Worm (Caenorhabditis elegans) whole organism, late embryonic: ENCODE results near the gene pbo-6.

Experiments used
- C08G9.2 ChIP-seq: sonication (generic microtip); optimal IDR thresholded peaks from 2 replicates; lab custom pipeline; 2016; ENCODE audit warnings: mild to moderate bottlenecking, missing genetic modification characterization, moderate library complexity, missing compliant biosample characterization
- ama-1 ChIP-seq: fragments of 150-350 bp; optimal IDR thresholded peaks from 2 replicates; lab custom pipeline; 2014
- ceh-9 ChIP-seq: sonication (generic microtip); optimal IDR thresholded peaks from 2 replicates; lab custom pipeline; 2016; ENCODE audit warnings: mild to moderate bottlenecking, missing genetic modification characterization, inconsistent platforms, missing compliant biosample characterization
- fax-1 ChIP-seq: sonication (generic microtip); optimal IDR thresholded peaks from 2 replicates; lab custom pipeline; 2016; ENCODE audit warnings: missing genotype, missing genetic modification characterization, missing compliant biosample characterization
- unc-55 ChIP-seq: sonication (generic microtip); optimal IDR thresholded peaks from 2 replicates; lab custom pipeline; 2017; ENCODE audit warnings: missing biosample characterization, missing genetic modification reagents, missing genetic modification characterization

- TF ChIP-seq unc-55 (no peak), fax-1 (tag; lab: Kevin White, UChicago) (no peak), C08G9.2 (tag; lab: Kevin White, UChicago) (no peak), ceh-9 (tag; lab: Kevin White, UChicago) (no peak), ama-1 (lab: Kevin White, UChicago) (no peak)
Measured at ce11 chrX:17428803-17429202, at the start of gene pbo-6.
